Worm (Caenorhabditis elegans) whole organism, young adult: Measurements from ENCODE around the gene tyr-6.

Experiments
- B0336.3 ChIP-seq: fragments of 200-800 bp; sonication (Bioruptor generic); IDR thresholded peaks from 2 replicates; pipeline ENCODE4 v1.3.6; 2022; ENCODE audit warnings: missing genetic modification characterization, missing compliant biosample characterization
- F33H1.4 ChIP-seq: fragments of 200-800 bp; sonication (Bioruptor generic); IDR thresholded peaks from 2 replicates; pipeline ENCODE4 v1.3.6; 2022; ENCODE audit warnings: missing genetic modification reagents, missing genetic modification characterization, missing compliant biosample characterization
- F52B5.7 ChIP-seq: sonication (generic microtip); optimal IDR thresholded peaks from 2 replicates; lab custom pipeline; 2016; ENCODE audit warnings: mild to moderate bottlenecking, missing genetic modification characterization, missing compliant biosample characterization
- F57C9.4 ChIP-seq: sonication (generic microtip); optimal IDR thresholded peaks from 2 replicates; lab custom pipeline; 2017; ENCODE audit warnings: mild to moderate bottlenecking, missing genetic modification characterization, missing compliant biosample characterization
- K11D2.4 ChIP-seq: fragments of 200-800 bp; sonication (Bioruptor generic); IDR thresholded peaks from 2 replicates; pipeline ENCODE4 v1.3.6; 2022; ENCODE audit warnings: missing genetic modification reagents, missing genetic modification characterization, missing compliant biosample characterization
- T07F8.4 ChIP-seq: sonication (generic microtip); optimal IDR thresholded peaks from 2 replicates; lab custom pipeline; 2016; ENCODE audit warnings: mild to moderate bottlenecking, missing genetic modification characterization, moderate library complexity, missing compliant biosample characterization
- T26A5.8 ChIP-seq: sonication (generic microtip); optimal IDR thresholded peaks from 2 replicates; lab custom pipeline; 2016; ENCODE audit warnings: missing genetic modification characterization, missing compliant biosample characterization
- Y53F4B.3 ChIP-seq: fragments of 200-800 bp; sonication (Bioruptor generic); IDR thresholded peaks from 2 replicates; pipeline ENCODE4 v1.3.6; 2022; ENCODE audit warnings: missing genetic modification reagents, missing genetic modification characterization, missing compliant biosample characterization
- Y53G8AR.9 ChIP-seq: fragments of 200-800 bp; sonication (Bioruptor generic); conservative IDR thresholded peaks from 2 replicates; pipeline ENCODE4 v1.3.6; 2022; ENCODE audit warnings: missing genetic modification reagents, missing genetic modification characterization, missing compliant biosample characterization
- Y79H2A.3 ChIP-seq: fragments of 200-800 bp; sonication (Bioruptor generic); conservative IDR thresholded peaks from 2 replicates; pipeline ENCODE4 v1.3.6; 2022; ENCODE audit warnings: missing genetic modification reagents, missing genetic modification characterization, missing compliant biosample characterization
- ZK185.1 ChIP-seq: sonication (generic microtip); optimal IDR thresholded peaks from 2 replicates; lab custom pipeline; 2016; ENCODE audit warnings: mild to moderate bottlenecking, missing genetic modification characterization, missing compliant biosample characterization; ENCODE audit not compliant: poor library complexity, severe bottlenecking
- akir-1 ChIP-seq: fragments of 200-800 bp; sonication (Bioruptor generic); optimal IDR thresholded peaks from 2 replicates; lab custom pipeline; 2018; ENCODE audit warnings: mild to moderate bottlenecking, missing genetic modification characterization, moderate library complexity, missing compliant biosample characterization
- aptf-2 ChIP-seq: fragments of 200-800 bp; sonication (Bioruptor generic); conservative IDR thresholded peaks from 2 replicates; pipeline ENCODE4 v1.3.6; 2022; ENCODE audit warnings: missing genetic modification reagents, missing genetic modification characterization, missing compliant biosample characterization
- atf-7 ChIP-seq: sonication (generic microtip); optimal IDR thresholded peaks from 2 replicates; lab custom pipeline; 2017; ENCODE audit warnings: mild to moderate bottlenecking, missing genetic modification characterization, missing compliant biosample characterization
- attf-3 ChIP-seq: fragments of 200-800 bp; sonication (Bioruptor generic); conservative IDR thresholded peaks from 2 replicates; pipeline ENCODE4 v1.3.6; 2022; ENCODE audit warnings: missing genetic modification reagents, missing genetic modification characterization, missing compliant biosample characterization
- cebp-2 ChIP-seq: fragments of 200-800 bp; sonication (Bioruptor generic); IDR thresholded peaks from 2 replicates; pipeline ENCODE4 v1.3.6; 2022; ENCODE audit warnings: missing genetic modification characterization, missing compliant biosample characterization
- ceh-100 ChIP-seq: fragments of 200-800 bp; sonication (Bioruptor generic); IDR thresholded peaks from 2 replicates; pipeline ENCODE4 v1.3.6; 2022; ENCODE audit warnings: missing genetic modification reagents, missing genetic modification characterization, missing compliant biosample characterization
- ceh-40 ChIP-seq: fragments of 200-800 bp; sonication (Bioruptor generic); IDR thresholded peaks from 2 replicates; pipeline ENCODE4 v1.3.6; 2022; ENCODE audit warnings: missing genetic modification characterization, missing compliant biosample characterization
- ceh-79 ChIP-seq: sonication (generic microtip); optimal IDR thresholded peaks from 2 replicates; lab custom pipeline; 2017; ENCODE audit warnings: mild to moderate bottlenecking, missing genetic modification characterization, missing compliant biosample characterization
- ceh-91 ChIP-seq: fragments of 200-800 bp; sonication (Bioruptor generic); IDR thresholded peaks from 2 replicates; pipeline ENCODE4 v1.3.6; 2022; ENCODE audit warnings: missing genetic modification reagents, missing genetic modification characterization, missing compliant biosample characterization
- die-1 ChIP-seq: sonication (generic microtip); optimal IDR thresholded peaks from 2 replicates; lab custom pipeline; 2016; ENCODE audit warnings: missing genotype, mild to moderate bottlenecking, missing genetic modification characterization, missing compliant biosample characterization
- efl-1 ChIP-seq: fragments of 150-350 bp; optimal IDR thresholded peaks from 2 replicates; lab custom pipeline; 2014; ENCODE audit warnings: missing biosample characterization, missing genetic modification reagents, missing genetic modification characterization
- fkh-3 ChIP-seq: sonication (generic microtip); optimal IDR thresholded peaks from 2 replicates; lab custom pipeline; 2016; ENCODE audit warnings: mild to moderate bottlenecking, missing genetic modification characterization, missing compliant biosample characterization
- hmg-1.2 ChIP-seq: fragments of 200-800 bp; sonication (Bioruptor generic); IDR thresholded peaks from 2 replicates; pipeline ENCODE4 v1.3.6; 2022; ENCODE audit warnings: missing genetic modification reagents, missing genetic modification characterization, missing compliant biosample characterization
- hmg-20 ChIP-seq: fragments of 200-800 bp; sonication (Bioruptor generic); IDR thresholded peaks from 2 replicates; pipeline ENCODE4 v1.3.6; 2022; ENCODE audit warnings: missing genetic modification reagents, missing genetic modification characterization, missing compliant biosample characterization
- hrde-1 ChIP-seq: sonication (generic microtip); optimal IDR thresholded peaks from 2 replicates; lab custom pipeline; 2016; ENCODE audit warnings: missing genetic modification characterization, mild to moderate bottlenecking, missing compliant biosample characterization, moderate library complexity, missing genotype, missing genetic modification reagents, borderline replicate concordance
- lin-35 ChIP-seq, 3 experiments: fragments of 150-350 bp in 2 of 3; sonication (generic microtip) in 1 of 3; optimal IDR thresholded peaks; 2 replicates each; lab custom pipeline; 2014 to 2018; ENCODE audit warnings: missing biosample characterization in 3 of 3, missing genetic modification characterization in 3 of 3, missing genetic modification reagents in 3 of 3
- lin-40 ChIP-seq: sonication (generic microtip); optimal IDR thresholded peaks from 2 replicates; lab custom pipeline; 2016; ENCODE audit warnings: missing genetic modification characterization, mild to moderate bottlenecking, missing compliant biosample characterization, missing genotype, missing genetic modification reagents
- lsl-1 ChIP-seq: fragments of 200-800 bp; sonication (Bioruptor generic); optimal IDR thresholded peaks from 2 replicates; lab custom pipeline; 2018; ENCODE audit warnings: mild to moderate bottlenecking, missing genetic modification characterization, moderate library complexity, missing compliant biosample characterization
- madf-10 ChIP-seq: sonication (generic microtip); optimal IDR thresholded peaks from 2 replicates; lab custom pipeline; 2016; ENCODE audit warnings: mild to moderate bottlenecking, missing genetic modification characterization, missing compliant biosample characterization
- nfyb-1 ChIP-seq: fragments of 200-800 bp; sonication (Bioruptor generic); IDR thresholded peaks from 2 replicates; pipeline ENCODE4 v1.3.6; 2022; ENCODE audit warnings: missing genetic modification reagents, missing genetic modification characterization, missing compliant biosample characterization
- nhr-120 ChIP-seq: fragments of 200-800 bp; sonication (Bioruptor generic); IDR thresholded peaks from 2 replicates; pipeline ENCODE4 v1.3.6; 2022; ENCODE audit warnings: missing genetic modification characterization, missing compliant biosample characterization
- nhr-27 ChIP-seq: fragments of 200-800 bp; sonication (Bioruptor generic); optimal IDR thresholded peaks from 2 replicates; lab custom pipeline; 2018; ENCODE audit warnings: mild to moderate bottlenecking, missing genetic modification characterization, moderate library complexity, missing compliant biosample characterization
- pha-4 ChIP-seq: fragments of 150-350 bp; sonication (generic microtip); optimal IDR thresholded peaks from 2 replicates; lab custom pipeline; 2014; ENCODE audit warnings: missing biosample characterization, missing genetic modification reagents, missing genetic modification characterization
- rec-8 ChIP-seq, 2 experiments: sonication (generic microtip); optimal IDR thresholded peaks; 2 replicates each; lab custom pipeline; 2016; ENCODE audit warnings: mild to moderate bottlenecking in 2 of 2, missing genetic modification characterization in 2 of 2, missing genetic modification reagents in 2 of 2, missing genotype in 2 of 2, missing biosample characterization in 1 of 2, missing compliant biosample characterization in 1 of 2, moderate library complexity in 1 of 2
- repo-1 ChIP-seq: sonication (generic microtip); optimal IDR thresholded peaks from 2 replicates; lab custom pipeline; 2017; ENCODE audit warnings: mild to moderate bottlenecking, missing genetic modification characterization, missing compliant biosample characterization
- sdz-38 ChIP-seq: sonication (generic microtip); optimal IDR thresholded peaks from 2 replicates; lab custom pipeline; 2016; ENCODE audit warnings: missing genotype, missing genetic modification characterization, missing compliant biosample characterization
- snpc-1.3 ChIP-seq: sonication (generic microtip); optimal IDR thresholded peaks from 2 replicates; lab custom pipeline; 2017; ENCODE audit warnings: missing genetic modification characterization, mild to moderate bottlenecking, missing compliant biosample characterization, antibody characterized with exemption, moderate library complexity, missing genotype, missing genetic modification reagents; ENCODE audit not compliant: insufficient read depth
- snpc-3.4 ChIP-seq: sonication (generic microtip); optimal IDR thresholded peaks from 2 replicates; lab custom pipeline; 2017; ENCODE audit warnings: missing genetic modification characterization, mild to moderate bottlenecking, missing compliant biosample characterization, antibody characterized with exemption, moderate library complexity, missing genotype, missing genetic modification reagents
- snpc-4 ChIP-seq, 5 experiments: fragments of 150-350 bp in 1 of 5; sonication (generic microtip) in 4 of 5; optimal IDR thresholded peaks; 2 replicates each; lab custom pipeline; 2014 to 2018; ENCODE audit warnings: missing genetic modification characterization in 5 of 5, missing biosample characterization in 3 of 5, antibody characterized with exemption in 2 of 5, mild to moderate bottlenecking in 2 of 5, missing compliant biosample characterization in 2 of 5, missing genotype in 2 of 5, moderate library complexity in 2 of 5, missing genetic modification reagents in 1 of 5
- somi-1 ChIP-seq: fragments of 200-800 bp; sonication (Bioruptor generic); optimal IDR thresholded peaks from 2 replicates; lab custom pipeline; 2018; ENCODE audit warnings: mild to moderate bottlenecking, missing genetic modification characterization, missing compliant biosample characterization
- sptf-2 ChIP-seq: fragments of 200-800 bp; sonication (Bioruptor generic); optimal IDR thresholded peaks from 2 replicates; lab custom pipeline; 2018; ENCODE audit warnings: mild to moderate bottlenecking, missing genetic modification characterization, missing compliant biosample characterization

Gene tyr-6

ce11 chrIV:6480978-6481377 is 657 bp downstream of the tyr-6 start (continued):
- TF ChIP-seq K11D2.4 (GFP tag; lab: Robert Waterston, UW) (0 out of 2 replicates have a peak, but pooled peaks have one; percentile 62), madf-10 (peak; percentile 66), hmg-20 (0 out of 2 replicates have a peak, but pooled peaks have one; percentile 45), fkh-3 (tag; lab: Kevin White, UChicago) (no peak), T07F8.4 (tag; lab: Kevin White, UChicago) (peak; percentile 45), efl-1 (no peak), snpc-4 (GFP tag; optimal IDR thresholded peaks at IDR 0.05; lab: Kevin White, UChicago) (peak; percentile 82), snpc-4 (tag; optimal IDR thresholded peaks at IDR 0.05; lab: Kevin White, UChicago) (peak; percentile 29 to 95 (median 94)), ceh-40 (GFP tag; lab: Robert Waterston, UW) (0 out of 2 replicates have a peak, but pooled peaks have one; percentile 19), snpc-1.3 (tag; lab: Kevin White, UChicago) (peak; percentile 66), ceh-91 (no peak), rec-8 (tag; optimal IDR thresholded peaks at IDR 0.05; lab: Kevin White, UChicago) (peak; percentile 45 to 46), ZK185.1 (peak; percentile 85), sdz-38 (tag; lab: Kevin White, UChicago) (no peak), hrde-1 (tag; lab: Kevin White, UChicago) (peak; percentile 27), Y79H2A.3 (GFP tag; lab: Robert Waterston, UW) (0 out of 2 replicates have a peak, but pooled peaks have one; percentile 12), ceh-100 (GFP tag; lab: Robert Waterston, UW) (0 out of 2 replicates have a peak, but pooled peaks have one; percentile 31), die-1 (tag; lab: Kevin White, UChicago) (peak; percentile 73), Y53G8AR.9 (GFP tag; lab: Robert Waterston, UW) (peak; percentile 57; the same call in 1 of the 2 replicates), attf-3 (GFP tag; lab: Robert Waterston, UW) (0 out of 2 replicates have a peak, but pooled peaks have one; percentile 47), repo-1 (tag; lab: Kevin White, UChicago) (peak; percentile 43), nfyb-1 (GFP tag; lab: Robert Waterston, UW) (peak; percentile 78), sptf-2 (no peak), aptf-2 (GFP tag; lab: Robert Waterston, UW) (no peak), nhr-120 (no peak), F57C9.4 (tag; lab: Kevin White, UChicago) (no peak), cebp-2 (no peak), akir-1 (GFP tag; lab: Kevin White, UChicago) (no peak), somi-1 (peak; percentile 49), F33H1.4 (0 out of 2 replicates have a peak, but pooled peaks have one; percentile 16), hmg-1.2 (GFP tag; lab: Robert Waterston, UW) (peak; percentile 64)

ce11 chrIV:6487047-6487446 is 6.7 kb downstream of the tyr-6 start, which contains the start of gene Y73B6BL.37:
TSS of gene Y73B6BL.37 (plus strand) at chrIV:6487347.
- TF ChIP-seq lin-40, result no peak
- no peak for TF ChIP-seq lsl-1 (GFP tag; lab: Kevin White, UChicago)
- no peak for TF ChIP-seq F52B5.7 (tag; lab: Kevin White, UChicago)
- no peak for TF ChIP-seq snpc-3.4 (tag; lab: Kevin White, UChicago)
- no peak for TF ChIP-seq ceh-79
- no peak for TF ChIP-seq T26A5.8
- no peak for TF ChIP-seq ceh-40 (GFP tag; lab: Robert Waterston, UW)
- no peak for TF ChIP-seq efl-1
- TF ChIP-seq nhr-27, result no peak
- no peak for TF ChIP-seq lin-35 (GFP tag; optimal IDR thresholded peaks at IDR 0.05; lab: Kevin White, UChicago)
- TF ChIP-seq pha-4 (tag; lab: Kevin White, UChicago), result no peak
- no peak for TF ChIP-seq atf-7 (tag; lab: Kevin White, UChicago)
- no peak for TF ChIP-seq cebp-2
- no peak for TF ChIP-seq Y53F4B.3
- TF ChIP-seq Y79H2A.3 (GFP tag; lab: Robert Waterston, UW), result no peak
- no peak for TF ChIP-seq B0336.3 (GFP tag; lab: Robert Waterston, UW)
